Fruit fly (Drosophila melanogaster): Measurements from ENCODE around the gene CG42637.
A peak's percentile ranks its signal among the peaks of the same experiment; 100 is the strongest.

The CG42637 gene

DNA sequence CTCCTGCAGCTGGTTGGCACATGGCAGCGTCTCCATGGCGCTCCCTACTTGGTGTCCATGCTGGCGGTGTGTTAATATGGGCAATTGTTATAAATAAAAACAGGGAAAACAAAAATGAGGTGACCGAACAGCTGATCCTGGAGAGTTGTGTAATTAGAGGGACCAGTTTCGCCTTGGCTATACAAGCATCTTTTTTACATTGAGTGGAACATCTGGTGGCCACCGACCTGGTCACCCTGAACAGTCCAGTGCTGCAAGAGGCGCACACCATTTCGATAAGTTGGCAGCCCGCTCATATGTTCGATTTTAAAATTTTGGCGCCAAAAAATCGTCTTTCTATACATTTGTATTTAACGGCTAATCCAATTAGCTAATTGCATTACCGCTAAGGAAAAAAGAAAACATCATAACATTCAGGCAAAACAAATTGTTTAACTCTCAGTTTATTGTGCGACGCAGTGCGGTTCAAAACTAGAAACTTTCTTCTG lies 106.1 kb downstream of the CG42637 start, which contains the start of the genes CG8765 and Gbeta76C (continued):
- peak; percentile 96 for TF ChIP-seq MBD-R2 (GFP tag; IDR thresholded peaks at IDR 0.05)
- peak; percentile 99 for TF ChIP-seq Dp (GFP tag; optimal IDR thresholded peaks at IDR 0.05)
- no peak for TF ChIP-seq Dip2 (GFP tag; IDR thresholded peaks at IDR 0.05)
- peak; percentile 9 for TF ChIP-seq CG12155 (GFP tag; optimal IDR thresholded peaks at IDR 0.05)
- TF ChIP-seq z (GFP tag; IDR thresholded peaks at IDR 0.05), result peak; percentile 27; the same call in 1 of the 3 replicates
- TF ChIP-seq bcd (GFP tag; optimal IDR thresholded peaks at IDR 0.05), result peak; percentile 7
- no peak for TF ChIP-seq Gsc (GFP tag; IDR thresholded peaks at IDR 0.05)
- TF ChIP-seq Nf-YC (tag; optimal IDR thresholded peaks at IDR 0.05), result peak; percentile 64
- TF ChIP-seq HmgZ (tag; optimal IDR thresholded peaks at IDR 0.05), result peak; percentile 80
- no peak for TF ChIP-seq bigmax (GFP tag; optimal IDR thresholded peaks at IDR 0.05)
- TF ChIP-seq Hsf (GFP tag; optimal IDR thresholded peaks at IDR 0.05), result peak; percentile 63
- peak; percentile 22 for TF ChIP-seq oc (tag; optimal IDR thresholded peaks at IDR 0.05)
- TF ChIP-seq sim (GFP tag; IDR thresholded peaks at IDR 0.05), result no peak
- TF ChIP-seq Bgb (GFP tag; IDR thresholded peaks at IDR 0.05; ENCODE audit: partially characterized antibody), result peak; percentile 50; the same call in 1 of the 2 replicates
- no peak for TF ChIP-seq CG17568 (GFP tag; optimal IDR thresholded peaks at IDR 0.05)
- TF ChIP-seq ken (GFP tag; IDR thresholded peaks at IDR 0.05), result 0 out of 3 replicates have a peak, but pooled peaks have one; percentile 44
- no peak for TF ChIP-seq CG11085 (GFP tag; IDR thresholded peaks at IDR 0.05)
- TF ChIP-seq amos (GFP tag; IDR thresholded peaks at IDR 0.05; ENCODE audit: partially characterized antibody), result peak; percentile 60
- TF ChIP-seq CG10147 (GFP tag; optimal IDR thresholded peaks at IDR 0.05), result no peak
- TF ChIP-seq Myb (GFP tag; optimal IDR thresholded peaks at IDR 0.05), result peak; percentile 93
- peak; percentile 93 for TF ChIP-seq Lhr (GFP tag; optimal IDR thresholded peaks at IDR 0.05)
- no peak for TF ChIP-seq H2.0 (GFP tag; IDR thresholded peaks at IDR 0.05)
- no peak for TF ChIP-seq CG18599 (GFP tag; optimal IDR thresholded peaks at IDR 0.05)
- no peak for TF ChIP-seq Hmx (GFP tag; optimal IDR thresholded peaks at IDR 0.05)
- no peak for TF ChIP-seq h (optimal IDR thresholded peaks at IDR 0.05)
- peak; percentile 100 for TF ChIP-seq trem (tag; optimal IDR thresholded peaks at IDR 0.05)
- no peak for TF ChIP-seq Optix (GFP tag; IDR thresholded peaks at IDR 0.05)
- TF ChIP-seq YL-1 (GFP tag; optimal IDR thresholded peaks at IDR 0.05), result peak; percentile 77
- peak; percentile 60 for TF ChIP-seq E2f1 (GFP tag; IDR thresholded peaks at IDR 0.05)
- TF ChIP-seq CG11695 (GFP tag; IDR thresholded peaks at IDR 0.05), result no peak
- TF ChIP-seq CG6175 (GFP tag; IDR thresholded peaks at IDR 0.05), result no peak
- TF ChIP-seq CG30403 (GFP tag; optimal IDR thresholded peaks at IDR 0.05), result peak; percentile 48
- TF ChIP-seq CG12659 (GFP tag; optimal IDR thresholded peaks at IDR 0.05), result peak; percentile 74
- peak; percentile 60 for TF ChIP-seq vvl (GFP tag; IDR thresholded peaks at IDR 0.05)
- TF ChIP-seq Vsx1 (GFP tag; optimal IDR thresholded peaks at IDR 0.05), result no peak
- TF ChIP-seq sens (GFP tag), result peak; percentile 47
- peak; percentile 74 for TF ChIP-seq NFAT (GFP tag; IDR thresholded peaks at IDR 0.05)
- peak in 1 of 2 experiments; percentile 1 for TF ChIP-seq tll (GFP tag; optimal IDR thresholded peaks at IDR 0.05)
- peak; percentile 53 for TF ChIP-seq Bteb2 (GFP tag; optimal IDR thresholded peaks at IDR 0.05)
- TF ChIP-seq ATbp (GFP tag; optimal IDR thresholded peaks at IDR 0.05), result no peak
- TF ChIP-seq nerfin-1 (tag; optimal IDR thresholded peaks at IDR 0.05), result peak; percentile 18
- TF ChIP-seq ems (GFP tag; optimal IDR thresholded peaks at IDR 0.05), result peak; percentile 55
- peak; percentile 49 for TF ChIP-seq lilli (GFP tag; optimal IDR thresholded peaks at IDR 0.05)
- no peak for TF ChIP-seq CG8281 (tag; optimal IDR thresholded peaks at IDR 0.05)
- TF ChIP-seq Dll (GFP tag; IDR thresholded peaks at IDR 0.05; ENCODE audit: partially characterized antibody), result peak; percentile 57; the same call in 2 of the 4 replicates
- no peak for TF ChIP-seq B-H1 (GFP tag; IDR thresholded peaks at IDR 0.05)
- no peak for TF ChIP-seq PHDP (tag; optimal IDR thresholded peaks at IDR 0.05)
- no peak for TF ChIP-seq peb (GFP tag; IDR thresholded peaks at IDR 0.05)
- TF ChIP-seq Dek (tag; optimal IDR thresholded peaks at IDR 0.05), result no peak
- TF ChIP-seq gro (GFP tag; optimal IDR thresholded peaks at IDR 0.05), result peak; percentile 54
- TF ChIP-seq Nf-YB (GFP tag; optimal IDR thresholded peaks at IDR 0.05), result peak; percentile 31
